Fruit fly (Drosophila melanogaster) whole organism, embryonic: Measurements from ENCODE around the gene CG32318.

Experiments used
- Aef1 ChIP-seq: fragments of 200-800 bp; sonication (Bioruptor generic); IDR thresholded peaks from 3 replicates; pipeline ENCODE4 v1.3.6; 2022; ENCODE audit warnings: missing biosample characterization, missing genetic modification characterization
- Atf3 ChIP-seq: fragments of 200-800 bp; sonication (Bioruptor generic); optimal IDR thresholded peaks from 3 replicates; lab custom pipeline; 2016; ENCODE audit warnings: missing biosample characterization, missing genetic modification characterization
- BtbVII ChIP-seq: fragments of 200-800 bp; sonication (Bioruptor generic); optimal IDR thresholded peaks from 3 replicates; lab custom pipeline; 2017; ENCODE audit warnings: missing biosample characterization, mild to moderate bottlenecking, missing genetic modification characterization
- CG10462 ChIP-seq: fragments of 200-800 bp; sonication (Bioruptor generic); optimal IDR thresholded peaks from 2 replicates; lab custom pipeline; 2016; ENCODE audit warnings: missing biosample characterization, missing genetic modification characterization
- CG11560 ChIP-seq: fragments of 200-800 bp; sonication (Bioruptor generic); IDR thresholded peaks from 3 replicates; pipeline ENCODE4 v1.3.6; 2022; ENCODE audit warnings: missing biosample characterization, missing genetic modification characterization
- CG11695 ChIP-seq: fragments of 200-800 bp; sonication (Bioruptor generic); IDR thresholded peaks from 3 replicates; pipeline ENCODE4 v1.3.6; 2022; ENCODE audit warnings: missing biosample characterization, missing genetic modification characterization
- CG12942 ChIP-seq: fragments of 200-800 bp; sonication (Bioruptor generic); optimal IDR thresholded peaks from 3 replicates; lab custom pipeline; 2016; ENCODE audit warnings: missing biosample characterization, missing genetic modification characterization
- CG14050 ChIP-seq: fragments of 200-800 bp; sonication (Bioruptor generic); IDR thresholded peaks from 3 replicates; pipeline ENCODE4 v1.3.6; 2022; ENCODE audit warnings: missing biosample characterization, missing genetic modification characterization
- CG1792 ChIP-seq: fragments of 200-800 bp; sonication (Bioruptor generic); optimal IDR thresholded peaks from 2 replicates; lab custom pipeline; 2016; ENCODE audit warnings: missing biosample characterization, missing genetic modification characterization
- CG18262 ChIP-seq: fragments of 200-800 bp; optimal IDR thresholded peaks from 3 replicates; lab custom pipeline; 2019; ENCODE audit warnings: missing biosample characterization, mild to moderate bottlenecking, missing genetic modification characterization, moderate library complexity
- CG18476 ChIP-seq: fragments of 200-800 bp; sonication (Bioruptor generic); optimal IDR thresholded peaks from 2 replicates; lab custom pipeline; 2016; ENCODE audit warnings: missing biosample characterization, mild to moderate bottlenecking, missing genetic modification characterization
- CG31388 ChIP-seq: fragments of 200-800 bp; sonication (Bioruptor generic); optimal IDR thresholded peaks from 2 replicates; lab custom pipeline; 2016; ENCODE audit warnings: missing biosample characterization, missing genetic modification characterization
- CG34376 ChIP-seq: fragments of 200-800 bp; sonication (Bioruptor generic); optimal IDR thresholded peaks from 2 replicates; lab custom pipeline; 2018; ENCODE audit warnings: missing biosample characterization, mild to moderate bottlenecking, missing genetic modification characterization
- CG4282 ChIP-seq: fragments of 200-800 bp; sonication (Bioruptor generic); optimal IDR thresholded peaks from 2 replicates; lab custom pipeline; 2016; ENCODE audit warnings: missing biosample characterization, missing genetic modification characterization
- CG4730 ChIP-seq: fragments of 200-800 bp; sonication (Bioruptor generic); IDR thresholded peaks from 2 replicates; pipeline ENCODE4 v1.3.6; 2022; ENCODE audit warnings: missing biosample characterization, missing genetic modification characterization
- CG6272 ChIP-seq: fragments of 200-800 bp; sonication (Bioruptor generic); IDR thresholded peaks from 2 replicates; pipeline ENCODE4 v1.3.6; 2022; ENCODE audit warnings: missing biosample characterization, missing genetic modification characterization
- CG6765 ChIP-seq: fragments of 200-800 bp; sonication (Bioruptor generic); optimal IDR thresholded peaks from 3 replicates; lab custom pipeline; 2017; ENCODE audit warnings: missing biosample characterization, mild to moderate bottlenecking, missing genetic modification characterization
- CG7372 ChIP-seq: fragments of 200-800 bp; sonication (Bioruptor generic); IDR thresholded peaks from 2 replicates; pipeline ENCODE4 v1.3.6; 2022; ENCODE audit warnings: missing biosample characterization, missing genetic modification characterization
- CG8281 ChIP-seq: fragments of 200-800 bp; sonication (Bioruptor generic); optimal IDR thresholded peaks from 2 replicates; lab custom pipeline; 2018; ENCODE audit warnings: missing biosample characterization, mild to moderate bottlenecking, missing genetic modification characterization, moderate library complexity
- CG8944 ChIP-seq: fragments of 200-800 bp; sonication (Bioruptor generic); optimal IDR thresholded peaks from 3 replicates; lab custom pipeline; 2016; ENCODE audit warnings: missing biosample characterization, missing genetic modification characterization
- CG9817 ChIP-seq: fragments of 200-800 bp; sonication (Bioruptor generic); optimal IDR thresholded peaks from 2 replicates; lab custom pipeline; 2018; ENCODE audit warnings: missing biosample characterization, mild to moderate bottlenecking, missing genetic modification characterization, moderate library complexity
- CrebB ChIP-seq: fragments of 200-800 bp; sonication (Bioruptor generic); optimal IDR thresholded peaks from 3 replicates; lab custom pipeline; 2018; ENCODE audit warnings: missing biosample characterization, mild to moderate bottlenecking, missing genetic modification characterization
- Deaf1 ChIP-seq: fragments of 200-800 bp; optimal IDR thresholded peaks from 3 replicates; lab custom pipeline; 2019; ENCODE audit warnings: missing biosample characterization, mild to moderate bottlenecking, missing genetic modification characterization, moderate library complexity
- E2f2 ChIP-seq: fragments of 200-800 bp; sonication (Bioruptor generic); IDR thresholded peaks from 2 replicates; pipeline ENCODE4 v1.3.6; 2022; ENCODE audit warnings: missing biosample characterization, missing genetic modification characterization
- Gug ChIP-seq: fragments of 200-800 bp; sonication (Bioruptor generic); IDR thresholded peaks from 4 replicates; pipeline ENCODE4 v1.3.6; 2022; ENCODE audit warnings: missing biosample characterization, missing genetic modification characterization
- Max ChIP-seq: fragments of 200-800 bp; sonication (Bioruptor generic); optimal IDR thresholded peaks from 2 replicates; lab custom pipeline; 2016; ENCODE audit warnings: missing biosample characterization, mild to moderate bottlenecking, missing genetic modification characterization
- Meics ChIP-seq: fragments of 200-800 bp; sonication (Bioruptor generic); optimal IDR thresholded peaks from 2 replicates; lab custom pipeline; 2017; ENCODE audit warnings: missing biosample characterization, mild to moderate bottlenecking, missing genetic modification characterization
- NC2α ChIP-seq: fragments of 200-800 bp; sonication (Bioruptor generic); optimal IDR thresholded peaks from 2 replicates; lab custom pipeline; 2016; ENCODE audit warnings: missing biosample characterization, missing genetic modification characterization
- Optix ChIP-seq: fragments of 200-800 bp; sonication (Bioruptor generic); IDR thresholded peaks from 3 replicates; pipeline ENCODE4 v1.3.6; 2022; ENCODE audit warnings: missing biosample characterization, missing genetic modification characterization
- TFAM ChIP-seq: fragments of 200-800 bp; sonication (Bioruptor generic); optimal IDR thresholded peaks from 2 replicates; lab custom pipeline; 2017; ENCODE audit warnings: missing biosample characterization, missing genetic modification characterization, inconsistent platforms
- aop ChIP-seq: fragments of 200-800 bp; sonication (Bioruptor generic); IDR thresholded peaks from 2 replicates; pipeline ENCODE4 v1.3.6; 2022; ENCODE audit warnings: missing biosample characterization, missing genetic modification characterization
- chif ChIP-seq, 2 experiments: fragments of 200-800 bp; sonication (Bioruptor generic); optimal IDR thresholded peaks; 3 replicates each; lab custom pipeline; 2016; ENCODE audit warnings: missing biosample characterization in 2 of 2, missing genetic modification characterization in 2 of 2
- chinmo ChIP-seq: fragments of 200-800 bp; sonication (Bioruptor generic); IDR thresholded peaks from 4 replicates; pipeline ENCODE4 v1.3.6; 2022; ENCODE audit warnings: missing biosample characterization, missing genetic modification characterization; ENCODE audit not compliant: partially characterized antibody
- chn ChIP-seq: fragments of 200-800 bp; sonication (Bioruptor generic); optimal IDR thresholded peaks from 2 replicates; lab custom pipeline; 2016; ENCODE audit warnings: missing biosample characterization, missing genetic modification characterization
- corto ChIP-seq: fragments of 200-800 bp; sonication (Bioruptor generic); optimal IDR thresholded peaks from 2 replicates; lab custom pipeline; 2016; ENCODE audit warnings: missing biosample characterization, mild to moderate bottlenecking, missing genetic modification characterization, moderate library complexity
- crc ChIP-seq: fragments of 200-800 bp; sonication (Bioruptor generic); optimal IDR thresholded peaks from 2 replicates; lab custom pipeline; 2016; ENCODE audit warnings: missing biosample characterization, missing genetic modification characterization
- cwo ChIP-seq: fragments of 200-800 bp; sonication (Bioruptor generic); optimal IDR thresholded peaks from 3 replicates; lab custom pipeline; 2017; ENCODE audit warnings: missing biosample characterization, missing genetic modification characterization, mild to moderate bottlenecking, moderate library complexity, missing genetic modification reagents
- dan ChIP-seq: fragments of 200-800 bp; sonication (Bioruptor generic); IDR thresholded peaks from 2 replicates; pipeline ENCODE4 v1.3.6; 2022; ENCODE audit warnings: missing biosample characterization, missing genetic modification characterization
- dati ChIP-seq: fragments of 200-800 bp; sonication (Bioruptor generic); IDR thresholded peaks from 2 replicates; pipeline ENCODE4 v1.3.6; 2022; ENCODE audit warnings: missing biosample characterization, missing genetic modification characterization
- en ChIP-seq: fragments of 200-800 bp; sonication (Bioruptor generic); optimal IDR thresholded peaks from 2 replicates; lab custom pipeline; 2016; ENCODE audit warnings: missing biosample characterization, missing genetic modification characterization
- ewg ChIP-seq: fragments of 200-800 bp; sonication (Bioruptor generic); optimal IDR thresholded peaks from 3 replicates; lab custom pipeline; 2017; ENCODE audit warnings: mild to moderate bottlenecking, missing biosample characterization, missing genetic modification reagents, missing genetic modification characterization
- exex ChIP-seq: fragments of 200-800 bp; sonication (Bioruptor generic); optimal IDR thresholded peaks from 4 replicates; lab custom pipeline; 2018; ENCODE audit warnings: missing biosample characterization, mild to moderate bottlenecking, missing genetic modification characterization, moderate library complexity
- fd96Cb ChIP-seq: fragments of 200-800 bp; sonication (Bioruptor generic); optimal IDR thresholded peaks from 2 replicates; lab custom pipeline; 2018; ENCODE audit warnings: missing biosample characterization, mild to moderate bottlenecking, missing genetic modification characterization, moderate library complexity
- gce ChIP-seq: fragments of 200-800 bp; sonication (Bioruptor generic); IDR thresholded peaks from 3 replicates; pipeline ENCODE4 v1.3.6; 2022; ENCODE audit warnings: missing biosample characterization, missing genetic modification characterization
- gcm ChIP-seq: fragments of 200-800 bp; sonication (Bioruptor generic); optimal IDR thresholded peaks from 2 replicates; lab custom pipeline; 2019; ENCODE audit warnings: missing biosample characterization, mild to moderate bottlenecking, missing genetic modification characterization, moderate library complexity
- gsb ChIP-seq: fragments of 200-800 bp; sonication (Bioruptor generic); IDR thresholded peaks from 2 replicates; pipeline ENCODE4 v1.3.6; 2022; ENCODE audit warnings: missing biosample characterization, missing genetic modification characterization
- knrl ChIP-seq: fragments of 200-800 bp; sonication (Bioruptor generic); IDR thresholded peaks from 3 replicates; pipeline ENCODE4 v1.3.6; 2022; ENCODE audit warnings: missing biosample characterization, missing genetic modification characterization; ENCODE audit not compliant: partially characterized antibody
- maf-S ChIP-seq: fragments of 200-800 bp; sonication (Bioruptor generic); optimal IDR thresholded peaks from 2 replicates; lab custom pipeline; 2016; ENCODE audit warnings: missing biosample characterization, missing genetic modification characterization
- mam ChIP-seq: fragments of 200-800 bp; sonication (Bioruptor generic); optimal IDR thresholded peaks from 3 replicates; lab custom pipeline; 2016; ENCODE audit warnings: missing biosample characterization, missing genetic modification characterization
- oc ChIP-seq: fragments of 200-800 bp; sonication (Bioruptor generic); optimal IDR thresholded peaks from 2 replicates; lab custom pipeline; 2018; ENCODE audit warnings: missing biosample characterization, mild to moderate bottlenecking, missing genetic modification characterization, moderate library complexity
- so ChIP-seq: fragments of 200-800 bp; sonication (Bioruptor generic); IDR thresholded peaks from 3 replicates; pipeline ENCODE4 v1.3.6; 2022; ENCODE audit warnings: missing biosample characterization, missing genetic modification characterization
- sr ChIP-seq: fragments of 200-800 bp; sonication (Bioruptor generic); IDR thresholded peaks from 3 replicates; pipeline ENCODE4 v1.3.6; 2022; ENCODE audit warnings: missing biosample characterization, missing genetic modification characterization
- stwl ChIP-seq: fragments of 200-800 bp; sonication (Bioruptor generic); optimal IDR thresholded peaks from 3 replicates; lab custom pipeline; 2018; ENCODE audit warnings: missing biosample characterization, mild to moderate bottlenecking, missing genetic modification characterization, moderate library complexity

The CG32318 gene

DNA sequence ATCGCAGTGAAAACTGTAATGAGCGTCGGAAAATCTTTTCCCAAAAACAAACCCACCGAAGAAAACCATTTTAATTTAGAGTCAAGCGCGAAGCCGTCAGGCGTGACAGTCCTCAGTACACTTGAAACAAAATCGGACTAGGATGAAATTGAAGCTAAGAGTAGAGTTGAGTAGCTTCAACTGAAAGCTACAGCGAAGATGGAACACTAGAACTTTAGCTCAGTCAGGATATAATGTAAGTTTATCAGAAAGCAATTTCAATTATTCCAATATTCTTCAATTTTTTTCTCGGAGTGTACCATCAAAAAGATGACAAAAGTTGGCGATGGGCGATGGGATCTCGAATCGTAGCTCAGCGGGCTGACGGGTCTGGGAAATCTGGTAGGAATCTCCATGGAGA is 30.3 kb downstream of the CG32318 start (continued):
- TF ChIP-seq CG8281 (no peak), Atf3 (GFP tag; lab: Kevin White, UChicago) (no peak), ewg (GFP tag; lab: Kevin White, UChicago) (no peak), mam (GFP tag; lab: Kevin White, UChicago) (no peak), gsb (no peak), sr (GFP tag; lab: Robert Waterston, UW) (no peak), chinmo (GFP tag; lab: Robert Waterston, UW) (no peak), dan (no peak), gce (no peak), chn (peak; percentile 15), CG7372 (GFP tag; lab: Robert Waterston, UW) (no peak), CG9817 (tag; lab: Kevin White, UChicago) (no peak), Deaf1 (tag; lab: Kevin White, UChicago) (no peak), E2f2 (GFP tag; lab: Robert Waterston, UW) (no peak), CG11560 (tag; lab: Robert Waterston, UW) (no peak), crc (GFP tag; lab: Kevin White, UChicago) (peak; percentile 8), CrebB (no peak), corto (no peak), chif (GFP tag; optimal IDR thresholded peaks at IDR 0.05; lab: Kevin White, UChicago) (peak; percentile 33 to 44), CG6272 (GFP tag; lab: Robert Waterston, UW) (no peak), en (no peak), CG18476 (peak; percentile 18), Aef1 (GFP tag; lab: Robert Waterston, UW) (0 out of 3 replicates have a peak, but pooled peaks have one; percentile 25), CG31388 (GFP tag; lab: Kevin White, UChicago) (no peak), TFAM (GFP tag; lab: Kevin White, UChicago) (no peak), CG4282 (GFP tag; lab: Kevin White, UChicago) (no peak), fd96Cb (tag; lab: Kevin White, UChicago) (peak; percentile 67), CG14050 (GFP tag; lab: Robert Waterston, UW) (no peak), maf-S (GFP tag; lab: Kevin White, UChicago) (no peak), aop (no peak), NC2α (GFP tag; lab: Kevin White, UChicago) (no peak), oc (tag; lab: Kevin White, UChicago) (no peak), cwo (no peak), stwl (tag; lab: Kevin White, UChicago) (no peak), dati (GFP tag; lab: Robert Waterston, UW) (no peak), CG18262 (tag; lab: Kevin White, UChicago) (peak; percentile 59), CG11695 (peak; percentile 45; the same call in 1 of the 3 replicates), Meics (GFP tag; lab: Kevin White, UChicago) (no peak), Optix (GFP tag; lab: Robert Waterston, UW) (no peak), CG12942 (GFP tag; lab: Kevin White, UChicago) (no peak), Max (GFP tag; lab: Kevin White, UChicago) (peak; percentile 14), CG34376 (GFP tag; lab: Kevin White, UChicago) (no peak), Gug (GFP tag; lab: Robert Waterston, UW) (no peak), knrl (GFP tag; lab: Robert Waterston, UW) (no peak), gcm (GFP tag; lab: Kevin White, UChicago) (peak; percentile 10), BtbVII (GFP tag; lab: Kevin White, UChicago) (no peak), CG8944 (GFP tag; lab: Kevin White, UChicago) (no peak), exex (tag; lab: Kevin White, UChicago) (no peak), CG4730 (GFP tag; lab: Robert Waterston, UW) (no peak), CG6765 (GFP tag; lab: Kevin White, UChicago) (no peak), CG1792 (GFP tag; lab: Kevin White, UChicago) (no peak), CG10462 (GFP tag; lab: Kevin White, UChicago) (no peak), so (GFP tag; lab: Robert Waterston, UW) (no peak)
